Worm (Caenorhabditis elegans) whole organism, mixed stage, embryonic: Measurements from ENCODE around the gene fipr-25.

Source experiments
- M03D4.4 ChIP-seq: sonication (generic microtip); optimal IDR thresholded peaks from 2 replicates; lab custom pipeline; 2017; ENCODE audit warnings: mild to moderate bottlenecking, missing genetic modification characterization, missing compliant biosample characterization
- blmp-1 ChIP-seq: fragments of 150-350 bp; optimal IDR thresholded peaks from 2 replicates; lab custom pipeline; 2014; ENCODE audit warnings: missing biosample characterization, missing genetic modification characterization
- lin-13 ChIP-seq: fragments of 150-350 bp; optimal IDR thresholded peaks from 2 replicates; lab custom pipeline; 2014; ENCODE audit warnings: missing biosample characterization, missing genetic modification characterization
- nhr-12 ChIP-seq: fragments of 150-350 bp; optimal IDR thresholded peaks from 2 replicates; lab custom pipeline; 2014; ENCODE audit warnings: missing biosample characterization, missing genetic modification characterization
- nhr-2 ChIP-seq: fragments of 150-350 bp; optimal IDR thresholded peaks from 2 replicates; lab custom pipeline; 2014; ENCODE audit warnings: missing biosample characterization, missing genetic modification characterization
- nhr-28 ChIP-seq: fragments of 150-350 bp; optimal IDR thresholded peaks from 2 replicates; lab custom pipeline; 2014; ENCODE audit warnings: missing biosample characterization, missing genetic modification characterization
- unc-39 ChIP-seq: fragments of 150-350 bp; optimal IDR thresholded peaks from 2 replicates; lab custom pipeline; 2014; ENCODE audit warnings: missing biosample characterization, missing genetic modification characterization
- ztf-11 ChIP-seq: fragments of 150-350 bp; optimal IDR thresholded peaks from 2 replicates; lab custom pipeline; 2014; ENCODE audit warnings: missing biosample characterization, missing genetic modification characterization

DNA sequence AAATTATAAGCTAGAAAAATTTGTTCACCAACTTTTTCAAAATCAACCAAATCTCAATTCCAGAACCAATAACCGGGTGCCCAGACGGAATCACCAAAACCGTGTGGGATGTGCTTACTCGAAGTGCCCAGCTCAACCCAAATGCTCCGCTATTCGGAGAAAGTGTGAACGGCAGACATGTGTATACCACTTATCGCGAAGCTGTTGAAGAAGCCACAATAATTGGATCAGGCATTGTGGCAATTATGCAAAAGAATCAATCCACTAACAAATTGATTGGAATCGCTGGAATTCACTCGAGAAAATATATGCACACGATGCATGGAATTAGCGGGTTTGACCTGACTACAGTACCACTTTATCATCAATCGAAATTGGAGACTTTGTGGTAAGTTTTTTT, 12.5 kb downstream of the fipr-25 start:
- TF ChIP-seq nhr-12 (tag; lab: Kevin White, UChicago) (no peak), lin-13 (tag; lab: Kevin White, UChicago) (no peak), unc-39 (tag; lab: Kevin White, UChicago) (no peak), nhr-2 (tag; lab: Kevin White, UChicago) (no peak), blmp-1 (tag; lab: Kevin White, UChicago) (no peak), nhr-28 (no peak), M03D4.4 (no peak), ztf-11 (tag; lab: Kevin White, UChicago) (no peak)
